Worm (Caenorhabditis elegans): ENCODE data around the gene fut-4.

fut-4 gene

ce11 chrII:2832098-2832497 is 9.8 kb upstream of the fut-4 start:
- TF ChIP-seq lin-35 (GFP tag; optimal IDR thresholded peaks at IDR 0.05) (peak in 1 of 2 experiments; percentile 37), lin-14 (GFP tag; optimal IDR thresholded peaks at IDR 0.05) (peak; percentile 77), efl-3 (GFP tag; optimal IDR thresholded peaks at IDR 0.05) (no peak), tbx-2 (tag; optimal IDR thresholded peaks at IDR 0.05) (peak; percentile 28), blmp-1 (tag; optimal IDR thresholded peaks at IDR 0.05) (peak; percentile 52), aha-1 (tag; optimal IDR thresholded peaks at IDR 0.05) (no peak), ceh-63 (GFP tag; optimal IDR thresholded peaks at IDR 0.05) (no peak), lir-3 (tag; optimal IDR thresholded peaks at IDR 0.05; ENCODE audit: poor library complexity) (no peak), nhr-71 (tag; optimal IDR thresholded peaks at IDR 0.05) (peak; percentile 52), efl-1 (optimal IDR thresholded peaks at IDR 0.05) (peak; percentile 13 to 36), efl-1 (GFP tag; optimal IDR thresholded peaks at IDR 0.05 in 1 of 2) (no peak), nhr-77 (tag; optimal IDR thresholded peaks at IDR 0.05) (peak; percentile 9), mep-1 (tag; optimal IDR thresholded peaks at IDR 0.05) (peak; percentile 48), swsn-7 (tag; optimal IDR thresholded peaks at IDR 0.05) (peak; percentile 10), nhr-28 (tag; optimal IDR thresholded peaks at IDR 0.05) (no peak), nhr-90 (tag; optimal IDR thresholded peaks at IDR 0.05; ENCODE audit: poor library complexity) (peak; percentile 6), ceh-82 (tag; optimal IDR thresholded peaks at IDR 0.05) (peak in 1 of 3 experiments; percentile 6), mef-2 (tag; optimal IDR thresholded peaks at IDR 0.05) (peak; percentile 43), nhr-85 (tag) (peak; percentile 61), lsy-2 (tag; optimal IDR thresholded peaks at IDR 0.05) (peak; percentile 40 to 54), snu-23 (GFP tag; optimal IDR thresholded peaks at IDR 0.05) (peak; percentile 33), nhr-20 (tag; optimal IDR thresholded peaks at IDR 0.05) (peak; percentile 44), xbp-1 (tag; optimal IDR thresholded peaks at IDR 0.05) (peak; percentile 7), dpl-1 (GFP tag; optimal IDR thresholded peaks at IDR 0.05) (peak in 2 of 3 experiments; percentile 10 to 15), rnt-1 (tag; optimal IDR thresholded peaks at IDR 0.05) (peak; percentile 41), elt-3 (tag; optimal IDR thresholded peaks at IDR 0.05) (peak in 1 of 6 experiments; percentile 38), ceh-90 (tag; optimal IDR thresholded peaks at IDR 0.05) (no peak), C34B4.2 (tag; optimal IDR thresholded peaks at IDR 0.05) (no peak), skn-1 (tag; optimal IDR thresholded peaks at IDR 0.05) (no peak)

DNA sequence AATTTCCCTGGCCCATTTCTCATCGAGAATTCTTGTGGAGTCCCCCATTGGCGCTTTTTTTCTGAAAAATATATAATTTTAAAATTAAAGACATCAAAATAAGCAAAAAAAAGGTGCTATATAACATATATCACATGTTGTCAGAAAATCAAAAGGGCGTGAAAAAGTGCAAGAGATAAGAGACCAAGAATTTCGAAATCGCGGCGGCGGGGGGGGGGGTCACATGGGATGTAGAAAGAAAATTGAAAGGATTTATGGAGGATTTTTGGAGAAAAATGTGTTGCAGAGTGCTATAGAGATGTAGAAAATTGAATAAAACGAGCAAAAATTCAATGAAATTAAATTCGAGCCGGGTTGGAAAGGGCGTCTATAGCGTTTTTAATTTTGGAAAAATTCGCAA is 8.8 kb upstream of the fut-4 start, which contains the start of gene K12H6.6:
Gene K12H6.6 (minus strand): TSS at position 61 of the 400 bp plus-strand sequence.
- TF ChIP-seq ceh-8 (GFP tag; optimal IDR thresholded peaks at IDR 0.05) (no peak), aha-1 (tag; optimal IDR thresholded peaks at IDR 0.05) (no peak), unc-86 (tag; optimal IDR thresholded peaks at IDR 0.05) (no peak), snu-23 (GFP tag; optimal IDR thresholded peaks at IDR 0.05) (peak; percentile 11), mep-1 (tag; optimal IDR thresholded peaks at IDR 0.05) (no peak), lin-14 (GFP tag; optimal IDR thresholded peaks at IDR 0.05) (peak; percentile 70), dsc-1 (tag; optimal IDR thresholded peaks at IDR 0.05) (no peak), rnt-1 (tag; optimal IDR thresholded peaks at IDR 0.05) (no peak), unc-130 (tag; optimal IDR thresholded peaks at IDR 0.05) (no peak), zip-4 (GFP tag; optimal IDR thresholded peaks at IDR 0.05) (no peak), aly-2 (tag; optimal IDR thresholded peaks at IDR 0.05) (no peak), grh-1 (GFP tag; IDR thresholded peaks at IDR 0.05) (no peak), tlp-1 (tag; optimal IDR thresholded peaks at IDR 0.05) (no peak), nhr-12 (tag; optimal IDR thresholded peaks at IDR 0.05) (no peak), sptf-1 (tag; optimal IDR thresholded peaks at IDR 0.05) (no peak), pax-3 (tag; optimal IDR thresholded peaks at IDR 0.05) (no peak), zag-1 (tag; optimal IDR thresholded peaks at IDR 0.05) (no peak), sup-37 (GFP tag; optimal IDR thresholded peaks at IDR 0.05) (no peak), nhr-85 (tag) (peak; percentile 45), F16B12.6 (tag; optimal IDR thresholded peaks at IDR 0.05) (no peak), swsn-7 (tag; optimal IDR thresholded peaks at IDR 0.05) (no peak), hlh-17 (GFP tag; optimal IDR thresholded peaks at IDR 0.05; ENCODE audit: borderline replicate concordance) (no peak), nhr-90 (tag; optimal IDR thresholded peaks at IDR 0.05; ENCODE audit: poor library complexity) (no peak), snpc-4 (tag; optimal IDR thresholded peaks at IDR 0.05) (no peak), tbx-2 (tag; optimal IDR thresholded peaks at IDR 0.05) (no peak), egl-27 (tag; optimal IDR thresholded peaks at IDR 0.05) (no peak), lin-13 (GFP tag; optimal IDR thresholded peaks at IDR 0.05) (peak; percentile 6), nhr-84 (tag; optimal IDR thresholded peaks at IDR 0.05) (no peak), pqm-1 (tag; optimal IDR thresholded peaks at IDR 0.05) (no peak), nhr-77 (tag; optimal IDR thresholded peaks at IDR 0.05) (no peak), jun-1 (tag; optimal IDR thresholded peaks at IDR 0.05) (no peak), pag-3 (tag; optimal IDR thresholded peaks at IDR 0.05; ENCODE audit: borderline replicate concordance, insufficient read depth) (no peak), blmp-1 (tag; optimal IDR thresholded peaks at IDR 0.05) (no peak), dpl-1 (GFP tag; optimal IDR thresholded peaks at IDR 0.05) (peak in 1 of 3 experiments; percentile 9), nhr-20 (tag; optimal IDR thresholded peaks at IDR 0.05) (no peak)
